Worm (Caenorhabditis elegans): ENCODE data around the gene F36H9.7.

The F36H9.7 gene

ce11 chrV:1781922-1782321 is 7.2 kb upstream of the F36H9.7 start, which contains the start of gene F36H9.5:
TSS of gene F36H9.5 (minus strand) at chrV:1782022.
- TF ChIP-seq pes-1 (GFP tag; IDR thresholded peaks at IDR 0.05): no peak
- TF ChIP-seq hmg-4 (GFP tag; optimal IDR thresholded peaks at IDR 0.05): no peak
- TF ChIP-seq hnd-1 (tag; optimal IDR thresholded peaks at IDR 0.05): no peak
- TF ChIP-seq scrt-1 (GFP tag; IDR thresholded peaks at IDR 0.05): no peak
- no peak for TF ChIP-seq ceh-36 (tag; optimal IDR thresholded peaks at IDR 0.05)
- no peak for TF ChIP-seq hmbx-1 (tag; optimal IDR thresholded peaks at IDR 0.05)
- TF ChIP-seq aly-1 (tag; optimal IDR thresholded peaks at IDR 0.05): no peak
- TF ChIP-seq tra-4 (tag; optimal IDR thresholded peaks at IDR 0.05): no peak
- no peak for TF ChIP-seq tbx-11 (GFP tag; IDR thresholded peaks at IDR 0.05)
- TF ChIP-seq ama-1 (optimal IDR thresholded peaks at IDR 0.05): no peak
- TF ChIP-seq flt-1 (GFP tag; IDR thresholded peaks at IDR 0.05): no peak
- TF ChIP-seq tbx-37 (GFP tag; conservative IDR thresholded peaks at IDR 0.05): no peak
- no peak for TF ChIP-seq B0310.2 (tag; optimal IDR thresholded peaks at IDR 0.05)
- no peak for TF ChIP-seq ceh-13 (GFP tag; optimal IDR thresholded peaks at IDR 0.05)
- TF ChIP-seq ets-7 (tag; optimal IDR thresholded peaks at IDR 0.05): no peak
- no peak for TF ChIP-seq sea-1 (GFP tag; conservative IDR thresholded peaks at IDR 0.05)
- TF ChIP-seq F13C5.2 (tag; optimal IDR thresholded peaks at IDR 0.05): no peak

- TF ChIP-seq tbx-11 (GFP tag; IDR thresholded peaks at IDR 0.05): no peak
- no peak for TF ChIP-seq tra-4 (tag; optimal IDR thresholded peaks at IDR 0.05)
- no peak for TF ChIP-seq pes-1 (GFP tag; IDR thresholded peaks at IDR 0.05)
- TF ChIP-seq F13C5.2 (tag; optimal IDR thresholded peaks at IDR 0.05): no peak
- no peak for TF ChIP-seq B0310.2 (tag; optimal IDR thresholded peaks at IDR 0.05)
- no peak for TF ChIP-seq ama-1 (optimal IDR thresholded peaks at IDR 0.05)
- TF ChIP-seq ceh-13 (GFP tag; optimal IDR thresholded peaks at IDR 0.05): no peak
- TF ChIP-seq ceh-36 (tag; optimal IDR thresholded peaks at IDR 0.05): no peak
- TF ChIP-seq hnd-1 (tag; optimal IDR thresholded peaks at IDR 0.05): no peak
- no peak for TF ChIP-seq tbx-37 (GFP tag; conservative IDR thresholded peaks at IDR 0.05)
- no peak for TF ChIP-seq hmbx-1 (tag; optimal IDR thresholded peaks at IDR 0.05)
- no peak for TF ChIP-seq hmg-4 (GFP tag; optimal IDR thresholded peaks at IDR 0.05)
- TF ChIP-seq flt-1 (GFP tag; IDR thresholded peaks at IDR 0.05): no peak
- no peak for TF ChIP-seq aly-1 (tag; optimal IDR thresholded peaks at IDR 0.05)
- no peak for TF ChIP-seq sea-1 (GFP tag; conservative IDR thresholded peaks at IDR 0.05)
- TF ChIP-seq scrt-1 (GFP tag; IDR thresholded peaks at IDR 0.05): no peak
- no peak for TF ChIP-seq ets-7 (tag; optimal IDR thresholded peaks at IDR 0.05)
Measured at ce11 chrV:1779994-1780393, 5.3 kb upstream of the F36H9.7 start.

ce11 chrV:1779136-1779535 is 4.4 kb upstream of the F36H9.7 start, which contains the start of gene F36H9.4:
TSS of gene F36H9.4 (minus strand) at chrV:1779236.
- no peak for TF ChIP-seq ceh-36 (tag; optimal IDR thresholded peaks at IDR 0.05)
- no peak for TF ChIP-seq ama-1 (optimal IDR thresholded peaks at IDR 0.05)
- TF ChIP-seq aly-1 (tag; optimal IDR thresholded peaks at IDR 0.05): no peak
- TF ChIP-seq F13C5.2 (tag; optimal IDR thresholded peaks at IDR 0.05): no peak
- TF ChIP-seq hmbx-1 (tag; optimal IDR thresholded peaks at IDR 0.05): no peak
- TF ChIP-seq hmg-4 (GFP tag; optimal IDR thresholded peaks at IDR 0.05): no peak
- no peak for TF ChIP-seq B0310.2 (tag; optimal IDR thresholded peaks at IDR 0.05)
- no peak for TF ChIP-seq tra-4 (tag; optimal IDR thresholded peaks at IDR 0.05)
- no peak for TF ChIP-seq sea-1 (GFP tag; conservative IDR thresholded peaks at IDR 0.05)
- TF ChIP-seq flt-1 (GFP tag; IDR thresholded peaks at IDR 0.05): no peak
- TF ChIP-seq hnd-1 (tag; optimal IDR thresholded peaks at IDR 0.05): no peak
- no peak for TF ChIP-seq ets-7 (tag; optimal IDR thresholded peaks at IDR 0.05)
- no peak for TF ChIP-seq pes-1 (GFP tag; IDR thresholded peaks at IDR 0.05)
- TF ChIP-seq tbx-37 (GFP tag; conservative IDR thresholded peaks at IDR 0.05): no peak
- TF ChIP-seq scrt-1 (GFP tag; IDR thresholded peaks at IDR 0.05): no peak

- TF ChIP-seq F13C5.2 (tag; optimal IDR thresholded peaks at IDR 0.05) (peak; percentile 11), tra-4 (tag; optimal IDR thresholded peaks at IDR 0.05) (no peak)
Measured at ce11 chrV:1773120-1773519, 1.6 kb downstream of the F36H9.7 start.

ce11 chrV:1771727-1772126 is 3.0 kb downstream of the F36H9.7 start, which contains the start of gene dhs-13:
TSS of gene dhs-13 (minus strand) at chrV:1771734.
- no peak for TF ChIP-seq tbx-37 (GFP tag; conservative IDR thresholded peaks at IDR 0.05)
- no peak; the same call in 1 of the 2 replicates for TF ChIP-seq sea-1 (GFP tag; conservative IDR thresholded peaks at IDR 0.05)
- TF ChIP-seq F13C5.2 (tag; optimal IDR thresholded peaks at IDR 0.05): no peak
- no peak for TF ChIP-seq tra-4 (tag; optimal IDR thresholded peaks at IDR 0.05)
- TF ChIP-seq ama-1 (optimal IDR thresholded peaks at IDR 0.05): no peak
- no peak for TF ChIP-seq aly-1 (tag; optimal IDR thresholded peaks at IDR 0.05)
- no peak for TF ChIP-seq hmbx-1 (tag; optimal IDR thresholded peaks at IDR 0.05)
- TF ChIP-seq ceh-13 (GFP tag; optimal IDR thresholded peaks at IDR 0.05): no peak
- no peak for TF ChIP-seq scrt-1 (GFP tag; IDR thresholded peaks at IDR 0.05)
- no peak for TF ChIP-seq tbx-11 (GFP tag; IDR thresholded peaks at IDR 0.05)
- no peak for TF ChIP-seq B0310.2 (tag; optimal IDR thresholded peaks at IDR 0.05)
- TF ChIP-seq hmg-4 (GFP tag; optimal IDR thresholded peaks at IDR 0.05): no peak
- no peak for TF ChIP-seq ets-7 (tag; optimal IDR thresholded peaks at IDR 0.05)
- TF ChIP-seq ceh-36 (tag; optimal IDR thresholded peaks at IDR 0.05): no peak
- no peak for TF ChIP-seq pes-1 (GFP tag; IDR thresholded peaks at IDR 0.05)
- TF ChIP-seq flt-1 (GFP tag; IDR thresholded peaks at IDR 0.05): no peak

ce11 chrV:1767427-1767826 is 7.3 kb downstream of the F36H9.7 start:
- TF ChIP-seq tbx-11 (GFP tag; IDR thresholded peaks at IDR 0.05) (no peak), ceh-13 (GFP tag; optimal IDR thresholded peaks at IDR 0.05) (no peak), aly-1 (tag; optimal IDR thresholded peaks at IDR 0.05) (no peak), sea-1 (GFP tag; conservative IDR thresholded peaks at IDR 0.05) (no peak)

- TF ChIP-seq tra-4 (tag; optimal IDR thresholded peaks at IDR 0.05) (no peak), ceh-36 (tag; optimal IDR thresholded peaks at IDR 0.05) (no peak), ets-7 (tag; optimal IDR thresholded peaks at IDR 0.05) (no peak), tbx-11 (GFP tag; IDR thresholded peaks at IDR 0.05) (no peak), pes-1 (GFP tag; IDR thresholded peaks at IDR 0.05) (no peak), hnd-1 (tag; optimal IDR thresholded peaks at IDR 0.05) (no peak)
Measured at ce11 chrV:1760682-1761081, 14.0 kb downstream of the F36H9.7 start, which contains the start of gene clec-205. TSS of gene clec-205 (plus strand) at chrV:1760893.

- TF ChIP-seq ceh-13 (GFP tag; optimal IDR thresholded peaks at IDR 0.05) (no peak), sea-1 (GFP tag; conservative IDR thresholded peaks at IDR 0.05) (no peak), tbx-11 (GFP tag; IDR thresholded peaks at IDR 0.05) (no peak)
Measured at ce11 chrV:1756856-1757255, 17.9 kb downstream of the F36H9.7 start, which contains the start of gene clec-204. TSS of gene clec-204 (plus strand) at chrV:1757156.

Data from whole organism, early embryonic.